Fruit fly (Drosophila melanogaster) whole organism, embryonic: ENCODE results near the gene Vha100-2.
A peak's percentile ranks its signal among the peaks of the same experiment; 100 is the strongest.

Source experiments
- Adf1 ChIP-seq: fragments of 200-800 bp; sonication (Bioruptor generic); IDR thresholded peaks from 2 replicates; pipeline ENCODE4 v1.3.6; 2022; ENCODE audit warnings: missing biosample characterization, missing genetic modification characterization
- Awh ChIP-seq: fragments of 200-800 bp; sonication (Bioruptor generic); IDR thresholded peaks from 2 replicates; pipeline ENCODE4, ENCODE4 v1.3.6; 2022; ENCODE audit warnings: missing biosample characterization, missing genetic modification characterization
- C15 ChIP-seq: fragments of 200-800 bp; sonication (Bioruptor generic); IDR thresholded peaks from 3 replicates; pipeline ENCODE4 v1.3.6; 2022; ENCODE audit warnings: missing biosample characterization, missing genetic modification characterization
- CG10209 ChIP-seq: fragments of 200-800 bp; sonication (Bioruptor generic); optimal IDR thresholded peaks from 3 replicates; lab custom pipeline; 2017; ENCODE audit warnings: missing biosample characterization, mild to moderate bottlenecking, missing genetic modification characterization, missing genetic modification reagents
- CG11504 ChIP-seq: fragments of 200-800 bp; sonication (Bioruptor generic); optimal IDR thresholded peaks from 3 replicates; lab custom pipeline; 2019; ENCODE audit warnings: missing biosample characterization, mild to moderate bottlenecking, missing genetic modification characterization, moderate library complexity
- CG12104 ChIP-seq: fragments of 200-800 bp; sonication (Bioruptor generic); optimal IDR thresholded peaks from 3 replicates; lab custom pipeline; 2016; ENCODE audit warnings: missing biosample characterization, missing genetic modification characterization
- CG17912 ChIP-seq: fragments of 200-800 bp; sonication (Bioruptor generic); optimal IDR thresholded peaks from 2 replicates; lab custom pipeline; 2018; ENCODE audit warnings: missing biosample characterization, mild to moderate bottlenecking, missing genetic modification characterization
- CG1832 ChIP-seq: fragments of 200-800 bp; sonication (Bioruptor generic); optimal IDR thresholded peaks from 2 replicates; lab custom pipeline; 2017; ENCODE audit warnings: missing biosample characterization, mild to moderate bottlenecking, missing genetic modification characterization, inconsistent platforms
- CG18619 ChIP-seq: fragments of 200-800 bp; sonication (Bioruptor generic); optimal IDR thresholded peaks from 3 replicates; lab custom pipeline; 2017; ENCODE audit warnings: missing biosample characterization, mild to moderate bottlenecking, missing genetic modification characterization
- CG33213 ChIP-seq: fragments of 200-800 bp; sonication (Bioruptor generic); optimal IDR thresholded peaks from 3 replicates; lab custom pipeline; 2016; ENCODE audit warnings: missing biosample characterization, missing genetic modification characterization
- CG34224 ChIP-seq: fragments of 200-800 bp; sonication (Bioruptor generic); IDR thresholded peaks from 3 replicates; pipeline ENCODE4 v1.3.6; 2022; ENCODE audit warnings: missing biosample characterization, missing genetic modification characterization; ENCODE audit not compliant: partially characterized antibody
- CG3726 ChIP-seq: fragments of 200-800 bp; sonication (Bioruptor generic); IDR thresholded peaks from 3 replicates; pipeline ENCODE4, ENCODE4 v1.3.6; 2022; ENCODE audit warnings: missing biosample characterization, missing genetic modification characterization
- CG3995 ChIP-seq: fragments of 200-800 bp; sonication (Bioruptor generic); optimal IDR thresholded peaks from 3 replicates; lab custom pipeline; 2016; ENCODE audit warnings: missing biosample characterization, missing genetic modification characterization
- CG5180 ChIP-seq: fragments of 200-800 bp; sonication (Bioruptor generic); optimal IDR thresholded peaks from 3 replicates; lab custom pipeline; 2017; ENCODE audit warnings: missing biosample characterization, missing genetic modification characterization, mild to moderate bottlenecking, moderate library complexity, missing genetic modification reagents
- CG6654 ChIP-seq: fragments of 200-800 bp; sonication (Bioruptor generic); optimal IDR thresholded peaks from 2 replicates; lab custom pipeline; 2017; ENCODE audit warnings: missing biosample characterization, mild to moderate bottlenecking, missing genetic modification characterization
- CG7271 ChIP-seq: fragments of 200-800 bp; sonication (Bioruptor generic); optimal IDR thresholded peaks from 2 replicates; lab custom pipeline; 2018; ENCODE audit warnings: missing biosample characterization, mild to moderate bottlenecking, missing genetic modification characterization, moderate library complexity
- CG7357 ChIP-seq: fragments of 200-800 bp; sonication (Bioruptor generic); IDR thresholded peaks from 3 replicates; pipeline ENCODE4 v1.3.6; 2022; ENCODE audit warnings: missing biosample characterization, missing genetic modification characterization
- CG8359 ChIP-seq: fragments of 200-800 bp; sonication (Bioruptor generic); optimal IDR thresholded peaks from 2 replicates; lab custom pipeline; 2017; ENCODE audit warnings: missing biosample characterization, mild to moderate bottlenecking, missing genetic modification characterization, borderline replicate concordance
- Dp ChIP-seq: fragments of 200-800 bp; sonication (Bioruptor generic); optimal IDR thresholded peaks from 2 replicates; lab custom pipeline; 2018; ENCODE audit warnings: missing biosample characterization, mild to moderate bottlenecking, missing genetic modification characterization, moderate library complexity
- ERR ChIP-seq: fragments of 200-800 bp; sonication (Bioruptor generic); optimal IDR thresholded peaks from 2 replicates; lab custom pipeline; 2016; ENCODE audit warnings: missing biosample characterization, missing genetic modification characterization
- Hr3 ChIP-seq: fragments of 200-800 bp; sonication (Bioruptor generic); optimal IDR thresholded peaks from 3 replicates; lab custom pipeline; 2016; ENCODE audit warnings: missing biosample characterization, missing genetic modification characterization
- MBD-R2 ChIP-seq: fragments of 200-800 bp; sonication (Bioruptor generic); IDR thresholded peaks from 2 replicates; pipeline ENCODE4 v1.3.6; 2022; ENCODE audit warnings: missing biosample characterization, missing genetic modification characterization
- Max ChIP-seq: fragments of 200-800 bp; sonication (Bioruptor generic); optimal IDR thresholded peaks from 2 replicates; lab custom pipeline; 2016; ENCODE audit warnings: missing biosample characterization, mild to moderate bottlenecking, missing genetic modification characterization
- Trl ChIP-seq, 3 experiments: fragments of >200 bp in 2 of 3; fragments of 200-800 bp in 1 of 3; sonication (Bioruptor generic) in 1 of 3; optimal IDR thresholded peaks; 2 replicates in 1 of 3; 3 replicates in 2 of 3; lab custom pipeline; 2016 to 2017; ENCODE audit warnings: missing biosample characterization in 1 of 3, missing genetic modification characterization in 1 of 3
- ash1 ChIP-seq: fragments of 200-800 bp; sonication (Bioruptor generic); optimal IDR thresholded peaks from 2 replicates; lab custom pipeline; 2018; ENCODE audit warnings: missing biosample characterization, mild to moderate bottlenecking, missing genetic modification characterization
- ato ChIP-seq: fragments of 200-800 bp; sonication (Bioruptor generic); IDR thresholded peaks from 2 replicates; pipeline ENCODE4 v1.3.6; 2022; ENCODE audit warnings: missing biosample characterization, missing genetic modification characterization; ENCODE audit not compliant: partially characterized antibody
- bab2 ChIP-seq: fragments of 200-800 bp; sonication (Bioruptor generic); optimal IDR thresholded peaks from 2 replicates; lab custom pipeline; 2016; ENCODE audit warnings: missing biosample characterization, missing genetic modification characterization
- ci ChIP-seq: fragments of 200-800 bp; sonication (Bioruptor generic); IDR thresholded peaks from 3 replicates; pipeline ENCODE4 v1.3.6; 2022; ENCODE audit warnings: missing biosample characterization, missing genetic modification characterization
- en ChIP-seq: fragments of 200-800 bp; sonication (Bioruptor generic); optimal IDR thresholded peaks from 2 replicates; lab custom pipeline; 2016; ENCODE audit warnings: missing biosample characterization, missing genetic modification characterization
- ewg ChIP-seq: fragments of 200-800 bp; sonication (Bioruptor generic); optimal IDR thresholded peaks from 3 replicates; lab custom pipeline; 2017; ENCODE audit warnings: mild to moderate bottlenecking, missing biosample characterization, missing genetic modification reagents, missing genetic modification characterization
- eyg ChIP-seq: fragments of 200-800 bp; sonication (Bioruptor generic); optimal IDR thresholded peaks from 3 replicates; lab custom pipeline; 2016; ENCODE audit warnings: missing biosample characterization, missing genetic modification characterization
- fd3F ChIP-seq: fragments of 200-800 bp; sonication (Bioruptor generic); optimal IDR thresholded peaks from 2 replicates; lab custom pipeline; 2018; ENCODE audit warnings: missing biosample characterization, mild to moderate bottlenecking, missing genetic modification characterization, moderate library complexity
- fd64A ChIP-seq: fragments of 200-800 bp; sonication (Bioruptor generic); optimal IDR thresholded peaks from 3 replicates; lab custom pipeline; 2018; ENCODE audit warnings: missing biosample characterization, mild to moderate bottlenecking, missing genetic modification characterization
- ham ChIP-seq: fragments of 200-800 bp; sonication (Bioruptor generic); IDR thresholded peaks from 2 replicates; pipeline ENCODE4 v1.3.6; 2022; ENCODE audit warnings: missing biosample characterization, missing genetic modification characterization
- her ChIP-seq: fragments of 200-800 bp; sonication (Bioruptor generic); optimal IDR thresholded peaks from 2 replicates; lab custom pipeline; 2016; ENCODE audit warnings: missing biosample characterization, missing genetic modification characterization
- hth ChIP-seq: fragments of >200 bp; optimal IDR thresholded peaks from 2 replicates; lab custom pipeline; 2017; ENCODE audit warnings: inconsistent platforms
- inv ChIP-seq: fragments of 200-800 bp; sonication (Bioruptor generic); IDR thresholded peaks from 2 replicates; pipeline ENCODE4 v1.3.6; 2022; ENCODE audit warnings: missing biosample characterization, missing genetic modification characterization; ENCODE audit not compliant: partially characterized antibody
- kah ChIP-seq: fragments of 200-800 bp; sonication (Bioruptor generic); optimal IDR thresholded peaks from 2 replicates; lab custom pipeline; 2018; ENCODE audit warnings: missing biosample characterization, mild to moderate bottlenecking, missing genetic modification characterization
- ken ChIP-seq: fragments of 200-800 bp; sonication (Bioruptor generic); IDR thresholded peaks from 3 replicates; pipeline ENCODE4 v1.3.6; 2022; ENCODE audit warnings: missing biosample characterization, missing genetic modification characterization
- lov ChIP-seq, 2 experiments: fragments of 200-800 bp in 1 of 2; fragments of >200 bp in 1 of 2; sonication (Bioruptor generic) in 1 of 2; IDR thresholded peaks in 1 of 2; optimal IDR thresholded peaks in 1 of 2; 2 replicates in 1 of 2; 3 replicates in 1 of 2; pipeline versions ENCODE4 v1.3.6 to Lab custom; 2017 to 2022; ENCODE audit warnings: missing biosample characterization in 1 of 2, missing genetic modification characterization in 1 of 2
- pan ChIP-seq, 4 experiments: fragments of >200 bp in 3 of 4; fragments of 200-800 bp in 1 of 4; sonication (Bioruptor generic) in 1 of 4; optimal IDR thresholded peaks in 3 of 4; IDR thresholded peaks in 1 of 4; 2 replicates each; pipeline versions ENCODE4 v1.3.6 to Lab custom; 2017 to 2022; ENCODE audit warnings: missing biosample characterization in 2 of 4, missing genetic modification characterization in 2 of 4, mixed read lengths in 1 of 4
- salm ChIP-seq: fragments of 200-800 bp; sonication (Bioruptor generic); optimal IDR thresholded peaks from 2 replicates; lab custom pipeline; 2018; ENCODE audit warnings: missing biosample characterization, mild to moderate bottlenecking, missing genetic modification characterization
- shn ChIP-seq: fragments of 200-800 bp; sonication (Bioruptor generic); optimal IDR thresholded peaks from 3 replicates; lab custom pipeline; 2016; ENCODE audit warnings: missing biosample characterization, missing genetic modification characterization
- sima ChIP-seq: fragments of 200-800 bp; sonication (Bioruptor generic); optimal IDR thresholded peaks from 2 replicates; lab custom pipeline; 2016; ENCODE audit warnings: missing biosample characterization, missing genetic modification characterization
- sna ChIP-seq: fragments of 200-800 bp; sonication (Bioruptor generic); IDR thresholded peaks from 2 replicates; pipeline ENCODE4 v1.3.6; 2022; ENCODE audit warnings: missing biosample characterization, missing genetic modification characterization; ENCODE audit not compliant: partially characterized antibody
- tll ChIP-seq, 2 experiments: fragments of 200-800 bp in 1 of 2; fragments of >200 bp in 1 of 2; sonication (Bioruptor generic) in 1 of 2; optimal IDR thresholded peaks; 2 replicates each; lab custom pipeline; 2017 to 2019; ENCODE audit warnings: missing biosample characterization in 2 of 2, missing genetic modification characterization in 2 of 2, mild to moderate bottlenecking in 1 of 2, moderate library complexity in 1 of 2

Vha100-2 gene

DNA sequence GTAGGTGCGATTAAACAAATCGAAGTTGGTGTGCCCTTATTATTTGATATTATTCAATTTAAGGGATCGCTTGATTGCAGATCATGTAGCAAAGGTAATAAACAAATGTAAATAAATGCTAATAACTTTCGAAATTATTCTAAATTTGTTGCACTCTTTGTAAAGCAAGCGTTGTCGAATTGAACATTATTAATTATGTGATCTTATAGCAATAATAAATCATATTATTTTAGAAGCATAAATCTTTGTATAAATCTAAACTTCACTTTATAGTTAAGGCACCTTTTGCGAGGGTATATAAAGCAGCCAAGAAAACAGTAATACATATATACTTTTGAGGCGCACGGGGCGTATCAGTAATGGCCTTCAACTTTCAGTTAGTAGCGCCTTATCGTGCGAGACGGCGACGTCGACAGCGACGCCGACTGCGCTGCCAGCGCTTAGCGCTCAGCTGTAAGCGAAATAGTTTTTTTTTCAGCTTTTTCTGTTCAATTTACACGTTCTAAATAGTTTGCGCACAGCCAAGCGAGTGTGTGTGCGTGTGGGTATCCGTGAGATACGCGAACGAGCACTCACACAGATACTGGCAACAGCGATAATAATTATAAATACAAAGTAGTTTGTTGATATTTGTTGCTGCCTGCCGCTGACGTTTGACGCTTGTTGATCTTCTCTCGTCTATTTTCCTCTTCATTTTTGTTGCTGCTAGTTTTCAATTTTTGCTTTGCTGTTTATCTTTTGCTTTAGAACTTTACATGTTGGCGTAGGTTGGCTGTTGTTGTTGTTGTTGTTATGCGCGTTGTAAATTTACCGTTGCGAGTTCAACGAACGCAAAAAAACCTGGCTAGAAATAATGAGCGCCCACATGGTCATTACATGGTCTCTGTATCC lies 40.1 kb upstream of the Vha100-2 start (continued):
- TF ChIP-seq Adf1 (GFP tag; lab: Robert Waterston, UW) (peak; percentile 99), CG12104 (GFP tag; lab: Kevin White, UChicago) (peak; percentile 59), her (GFP tag; lab: Kevin White, UChicago) (peak; percentile 55), CG11504 (tag; lab: Kevin White, UChicago) (peak; percentile 71), Trl (optimal IDR thresholded peaks at IDR 0.05; lab: Kevin White, UChicago) (no peak), Trl (GFP tag; optimal IDR thresholded peaks at IDR 0.05; lab: Kevin White, UChicago) (peak; percentile 57), ewg (no peak), hth (lab: Kevin White, UChicago) (no peak), C15 (GFP tag; lab: Robert Waterston, UW) (no peak), CG33213 (GFP tag; lab: Kevin White, UChicago) (peak; percentile 56), lov (optimal IDR thresholded peaks at IDR 0.05; lab: Kevin White, UChicago) (no peak), lov (GFP tag; IDR thresholded peaks at IDR 0.05; lab: Robert Waterston, UW) (no peak), CG3995 (GFP tag; lab: Kevin White, UChicago) (no peak), CG1832 (GFP tag; lab: Kevin White, UChicago) (no peak), sima (GFP tag; lab: Kevin White, UChicago) (peak; percentile 48), sna (GFP tag; lab: Robert Waterston, UW) (no peak), CG8359 (GFP tag; lab: Kevin White, UChicago) (no peak), ci (GFP tag; lab: Robert Waterston, UW) (0 out of 3 replicates have a peak, but pooled peaks have one; percentile 37), CG7357 (GFP tag; lab: Robert Waterston, UW) (0 out of 3 replicates have a peak, but pooled peaks have one; percentile 31), CG10209 (GFP tag; lab: Kevin White, UChicago) (peak; percentile 45), tll (GFP tag; optimal IDR thresholded peaks at IDR 0.05; lab: Kevin White, UChicago) (no peak), Dp (GFP tag; lab: Kevin White, UChicago) (no peak), ham (GFP tag; lab: Robert Waterston, UW) (no peak), CG6654 (no peak), CG34224 (GFP tag; lab: Robert Waterston, UW) (no peak), CG18619 (GFP tag; lab: Kevin White, UChicago) (peak; percentile 31), ash1 (peak; percentile 41), bab2 (peak; percentile 65), MBD-R2 (GFP tag; lab: Robert Waterston, UW) (no peak; the same call in 1 of the 2 replicates), CG5180 (GFP tag; lab: Kevin White, UChicago) (peak; percentile 34), CG7271 (tag; lab: Kevin White, UChicago) (no peak), pan (optimal IDR thresholded peaks at IDR 0.05; lab: Kevin White, UChicago) (no peak), pan (GFP tag; optimal IDR thresholded peaks at IDR 0.05 in 1 of 2, IDR thresholded peaks at IDR 0.05 in 1 of 2) (peak in 1 of 2 experiments; percentile 29), fd64A (peak; percentile 78), Awh (peak; percentile 65; the same call in 1 of the 2 replicates), CG3726 (no peak), salm (tag; lab: Kevin White, UChicago) (peak; percentile 22), inv (no peak), CG17912 (GFP tag; lab: Kevin White, UChicago) (no peak), Hr3 (GFP tag; lab: Kevin White, UChicago) (peak; percentile 30), ERR (GFP tag; lab: Kevin White, UChicago) (peak; percentile 34), Max (GFP tag; lab: Kevin White, UChicago) (no peak), ken (GFP tag; lab: Robert Waterston, UW) (no peak), en (peak; percentile 31), ato (GFP tag; lab: Robert Waterston, UW) (no peak), fd3F (peak; percentile 69), shn (peak; percentile 22), eyg (GFP tag; lab: Kevin White, UChicago) (peak; percentile 61), kah (GFP tag; lab: Kevin White, UChicago) (no peak)
